Fruit fly (Drosophila melanogaster): ENCODE measurements around the gene CG3437.

CG3437 gene

DNA sequence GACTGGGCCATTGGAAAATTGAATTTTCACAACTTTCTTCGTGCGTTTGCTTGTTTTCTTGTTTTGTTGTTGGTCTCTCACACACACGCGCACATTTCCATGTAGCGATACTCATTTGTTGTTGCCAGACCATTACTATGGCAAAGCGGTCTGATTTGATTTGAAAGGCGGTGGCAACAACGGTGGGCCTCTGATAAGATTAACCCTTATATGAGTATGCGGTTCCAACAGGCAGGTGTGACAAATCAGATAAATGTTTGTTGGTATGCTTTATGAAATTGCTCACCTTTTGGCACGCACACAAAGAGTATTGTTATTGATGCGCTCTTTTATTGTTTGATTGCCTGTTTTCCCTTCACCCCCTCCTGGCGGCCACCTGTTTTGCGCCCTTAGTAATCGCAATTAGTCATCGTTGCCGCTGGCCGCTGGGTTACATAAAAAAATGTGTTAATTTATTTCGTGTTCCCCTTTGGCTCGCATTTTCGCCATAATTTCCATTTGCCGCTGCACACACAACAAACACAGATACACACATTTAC is 10.2 kb downstream of the CG3437 start:
- TF ChIP-seq CG12605 (GFP tag; IDR thresholded peaks at IDR 0.05) (peak; percentile 23; the same call in 1 of the 2 replicates), rn (GFP tag; IDR thresholded peaks at IDR 0.05) (no peak), CG9948 (tag; optimal IDR thresholded peaks at IDR 0.05) (no peak), CG15710 (tag; optimal IDR thresholded peaks at IDR 0.05) (no peak), CG4496 (GFP tag; IDR thresholded peaks at IDR 0.05) (0 out of 3 replicates have a peak, but pooled peaks have one; percentile 37), D1 (tag; optimal IDR thresholded peaks at IDR 0.05) (no peak), gl (tag; optimal IDR thresholded peaks at IDR 0.05) (no peak), Pif1A (GFP tag; optimal IDR thresholded peaks at IDR 0.05) (no peak), Snoo (tag; optimal IDR thresholded peaks at IDR 0.05) (no peak), EcR (GFP tag; optimal IDR thresholded peaks at IDR 0.05) (no peak), CG32121 (GFP tag; IDR thresholded peaks at IDR 0.05) (0 out of 2 replicates have a peak, but pooled peaks have one; percentile 7), CG8301 (tag; optimal IDR thresholded peaks at IDR 0.05) (no peak), Ets98B (GFP tag; IDR thresholded peaks at IDR 0.05) (peak; percentile 5; the same call in 1 of the 2 replicates), CG17806 (tag; optimal IDR thresholded peaks at IDR 0.05) (no peak), CG8159 (tag; optimal IDR thresholded peaks at IDR 0.05) (no peak), fd96Ca (GFP tag; IDR thresholded peaks at IDR 0.05) (0 out of 3 replicates have a peak, but pooled peaks have one; percentile 27), Pif1B (GFP tag; optimal IDR thresholded peaks at IDR 0.05) (no peak), CG14655 (GFP tag; optimal IDR thresholded peaks at IDR 0.05) (no peak), CG13204 (GFP tag; optimal IDR thresholded peaks at IDR 0.05) (no peak), CG10348 (GFP tag; IDR thresholded peaks at IDR 0.05) (no peak), CG34367 (tag; optimal IDR thresholded peaks at IDR 0.05) (no peak)

DNA sequence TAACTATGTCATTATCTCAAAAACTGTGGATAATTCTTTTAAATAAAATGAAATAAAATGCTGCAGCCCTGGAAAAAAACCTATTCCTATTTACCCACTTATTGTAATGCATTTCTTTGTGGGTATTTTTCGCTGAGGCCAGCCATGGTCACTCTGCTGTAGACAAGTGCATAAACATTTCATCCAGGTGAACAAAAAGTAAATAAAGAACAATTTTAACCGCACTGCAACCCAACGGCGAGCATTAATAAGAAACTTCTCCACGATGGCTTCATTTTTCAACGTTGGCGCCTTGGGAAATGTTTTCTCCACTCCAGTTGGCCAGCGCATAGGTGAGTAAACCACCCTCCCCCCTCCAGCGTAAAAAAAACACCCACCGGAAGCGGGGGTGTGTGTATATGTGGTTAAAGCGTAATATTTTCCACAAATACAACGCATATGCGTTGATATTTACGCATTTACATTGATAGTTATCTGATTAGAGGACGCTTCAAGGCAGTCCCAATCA is 10.7 kb downstream of the CG3437 start, which contains the start of gene CG3529:
Gene CG3529, plus strand, starts transcription at position 134 of the 508 bp plus-strand sequence.
- TF ChIP-seq CG14655 (GFP tag; optimal IDR thresholded peaks at IDR 0.05) (no peak), CG12605 (GFP tag; IDR thresholded peaks at IDR 0.05) (no peak), CG13204 (GFP tag; optimal IDR thresholded peaks at IDR 0.05) (no peak), CG9948 (tag; optimal IDR thresholded peaks at IDR 0.05) (no peak), CG10348 (GFP tag; IDR thresholded peaks at IDR 0.05) (no peak), CG32121 (GFP tag; IDR thresholded peaks at IDR 0.05) (0 out of 2 replicates have a peak, but pooled peaks have one; percentile 22), D1 (tag; optimal IDR thresholded peaks at IDR 0.05) (no peak), Pif1A (GFP tag; optimal IDR thresholded peaks at IDR 0.05) (no peak), CG8159 (tag; optimal IDR thresholded peaks at IDR 0.05) (no peak), Snoo (tag; optimal IDR thresholded peaks at IDR 0.05) (no peak), CG8301 (tag; optimal IDR thresholded peaks at IDR 0.05) (no peak), CG4496 (GFP tag; IDR thresholded peaks at IDR 0.05) (no peak), rn (GFP tag; IDR thresholded peaks at IDR 0.05) (no peak), CG34367 (tag; optimal IDR thresholded peaks at IDR 0.05) (no peak), CG17806 (tag; optimal IDR thresholded peaks at IDR 0.05) (no peak), fd96Ca (GFP tag; IDR thresholded peaks at IDR 0.05) (no peak), gl (tag; optimal IDR thresholded peaks at IDR 0.05) (no peak), CG15710 (tag; optimal IDR thresholded peaks at IDR 0.05) (peak; percentile 33), Ets98B (GFP tag; IDR thresholded peaks at IDR 0.05) (0 out of 2 replicates have a peak, but pooled peaks have one; percentile 15), Pif1B (GFP tag; optimal IDR thresholded peaks at IDR 0.05) (no peak), EcR (GFP tag; optimal IDR thresholded peaks at IDR 0.05) (peak; percentile 29)

DNA sequence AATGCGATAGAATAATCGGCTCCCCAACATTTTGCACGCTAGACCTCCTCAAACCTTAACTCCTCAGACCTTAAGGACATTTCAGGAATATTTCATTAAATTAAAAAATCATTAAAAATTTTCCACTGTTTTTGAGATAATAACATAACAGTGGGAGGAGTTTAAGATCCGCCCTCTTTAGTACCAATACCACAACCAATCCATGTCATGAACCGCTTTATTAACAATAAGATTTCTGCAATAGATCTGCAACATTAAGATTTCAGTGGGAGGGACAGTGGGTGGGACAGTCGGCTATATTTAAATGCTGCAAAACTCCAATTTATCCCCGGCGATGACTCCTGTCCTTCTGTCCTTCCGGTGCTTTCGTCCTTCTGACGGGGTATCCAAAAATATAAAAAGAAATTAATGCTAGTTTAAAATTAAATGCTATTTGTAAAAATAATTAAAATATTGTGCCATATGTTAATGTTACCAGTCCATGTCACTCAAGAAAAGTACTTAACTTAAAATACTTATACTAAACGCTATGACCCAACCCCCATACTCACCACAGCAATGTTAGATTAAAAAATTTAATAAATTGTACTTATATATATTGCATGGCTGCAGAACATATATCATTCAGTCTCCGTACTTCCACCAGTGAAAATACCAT is 14.7 kb downstream of the CG3437 start, which contains the start of gene Srg3:
Gene Srg3, plus strand, starts transcription at position 608 of the 658 bp plus-strand sequence.
- no peak for TF ChIP-seq D1 (tag; optimal IDR thresholded peaks at IDR 0.05)
- no peak for TF ChIP-seq CG13204 (GFP tag; optimal IDR thresholded peaks at IDR 0.05)
- TF ChIP-seq fd96Ca (GFP tag; IDR thresholded peaks at IDR 0.05) = no peak
- no peak for TF ChIP-seq CG8301 (tag; optimal IDR thresholded peaks at IDR 0.05)
- TF ChIP-seq Ets98B (GFP tag; IDR thresholded peaks at IDR 0.05) = no peak
- no peak for TF ChIP-seq EcR (GFP tag; optimal IDR thresholded peaks at IDR 0.05)
- TF ChIP-seq Snoo (tag; optimal IDR thresholded peaks at IDR 0.05) = no peak
- no peak for TF ChIP-seq rn (GFP tag; IDR thresholded peaks at IDR 0.05)
- no peak for TF ChIP-seq Pif1B (GFP tag; optimal IDR thresholded peaks at IDR 0.05)

DNA sequence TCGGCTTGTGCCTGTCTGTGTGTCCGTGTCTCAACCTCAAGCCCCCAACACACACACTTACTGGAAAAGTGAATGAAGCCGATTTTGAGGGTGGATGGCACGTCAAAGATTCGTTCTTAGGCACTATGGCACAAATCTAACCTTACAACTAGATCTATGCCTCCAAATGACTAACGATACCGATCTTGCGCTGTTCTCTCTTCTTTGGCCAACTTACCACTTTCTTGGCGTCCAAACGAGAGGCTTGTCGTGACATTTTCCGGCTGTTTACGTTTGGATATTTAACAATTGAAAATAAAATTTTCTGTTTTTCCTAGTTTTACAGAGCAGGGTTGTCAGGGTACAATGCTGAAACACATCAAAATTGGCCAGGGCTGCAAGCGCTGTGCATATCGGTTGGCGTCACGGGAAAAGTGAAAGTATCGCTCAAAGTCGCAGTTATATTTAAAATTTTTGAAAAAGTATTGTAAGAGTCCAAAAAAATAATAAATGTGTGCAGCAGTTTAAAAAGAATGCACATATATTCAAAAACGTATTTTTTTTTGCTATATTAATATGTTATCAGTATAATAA is 15.5 kb downstream of the CG3437 start, which contains the start of the genes Bet3 and Nf-YA:
Gene Bet3, minus strand, starts transcription at position 361 of the 573 bp plus-strand sequence.
Gene Nf-YA, minus strand, starts transcription at position 361 of the 573 bp plus-strand sequence.
- peak; percentile 88 for TF ChIP-seq D1 (tag; optimal IDR thresholded peaks at IDR 0.05)
- TF ChIP-seq CG15710 (tag; optimal IDR thresholded peaks at IDR 0.05) = peak; percentile 49
- TF ChIP-seq Ets98B (GFP tag; IDR thresholded peaks at IDR 0.05) = peak; percentile 27
- no peak for TF ChIP-seq rn (GFP tag; IDR thresholded peaks at IDR 0.05)
- TF ChIP-seq CG8159 (tag; optimal IDR thresholded peaks at IDR 0.05) = no peak
- peak; percentile 53 for TF ChIP-seq Snoo (tag; optimal IDR thresholded peaks at IDR 0.05)
- peak; percentile 56; the same call in 1 of the 3 replicates for TF ChIP-seq CG4496 (GFP tag; IDR thresholded peaks at IDR 0.05)
- peak; percentile 54; the same call in 1 of the 3 replicates for TF ChIP-seq fd96Ca (GFP tag; IDR thresholded peaks at IDR 0.05)
- TF ChIP-seq CG13204 (GFP tag; optimal IDR thresholded peaks at IDR 0.05) = no peak
- no peak for TF ChIP-seq CG34367 (tag; optimal IDR thresholded peaks at IDR 0.05)
- no peak for TF ChIP-seq CG10348 (GFP tag; IDR thresholded peaks at IDR 0.05)

DNA sequence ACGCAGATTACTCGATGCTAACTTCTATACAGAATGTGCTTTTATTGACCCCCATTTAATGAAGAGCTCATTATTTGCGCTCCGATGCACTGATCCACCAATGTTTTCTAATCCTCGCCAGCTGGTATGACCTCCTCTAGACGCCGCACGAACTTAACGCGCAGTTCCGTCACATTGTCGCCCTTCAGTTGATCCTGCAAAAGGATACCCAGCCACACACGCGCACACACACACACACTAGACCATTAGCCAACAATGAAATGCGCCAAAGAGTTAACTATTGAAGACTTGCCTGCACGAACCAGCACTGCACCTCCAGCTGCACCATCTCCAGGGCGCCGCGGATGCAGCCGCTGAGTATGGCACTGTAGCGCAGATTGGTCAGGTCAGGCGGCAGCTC is 18.6 kb downstream of the CG3437 start:
- TF ChIP-seq CG4496 (GFP tag; IDR thresholded peaks at IDR 0.05) = no peak
- no peak for TF ChIP-seq CG8159 (tag; optimal IDR thresholded peaks at IDR 0.05)
- no peak for TF ChIP-seq CG17806 (tag; optimal IDR thresholded peaks at IDR 0.05)
- no peak for TF ChIP-seq CG34367 (tag; optimal IDR thresholded peaks at IDR 0.05)
- no peak for TF ChIP-seq CG13204 (GFP tag; optimal IDR thresholded peaks at IDR 0.05)
- no peak for TF ChIP-seq CG10348 (GFP tag; IDR thresholded peaks at IDR 0.05)
- no peak for TF ChIP-seq fd96Ca (GFP tag; IDR thresholded peaks at IDR 0.05)
- TF ChIP-seq CG14655 (GFP tag; optimal IDR thresholded peaks at IDR 0.05) = no peak
- TF ChIP-seq gl (tag; optimal IDR thresholded peaks at IDR 0.05) = no peak
- TF ChIP-seq rn (GFP tag; IDR thresholded peaks at IDR 0.05) = no peak
- TF ChIP-seq Ets98B (GFP tag; IDR thresholded peaks at IDR 0.05) = no peak
- TF ChIP-seq CG12605 (GFP tag; IDR thresholded peaks at IDR 0.05) = no peak
- TF ChIP-seq CG15710 (tag; optimal IDR thresholded peaks at IDR 0.05) = no peak
- no peak for TF ChIP-seq Pif1A (GFP tag; optimal IDR thresholded peaks at IDR 0.05)
